Fruit fly (Drosophila melanogaster): ENCODE results near the gene CG18294.

The CG18294 gene

dm6 chr3L:19495991-19496588 lies 20.7 kb upstream of the CG18294 start (continued):
- TF ChIP-seq vfl (GFP tag; optimal IDR thresholded peaks at IDR 0.05) (no peak), CG8281 (tag; optimal IDR thresholded peaks at IDR 0.05) (no peak), HHEX (GFP tag; optimal IDR thresholded peaks at IDR 0.05) (peak; percentile 22), CG10543 (GFP tag; optimal IDR thresholded peaks at IDR 0.05) (peak; percentile 9), CoRest (tag; optimal IDR thresholded peaks at IDR 0.05) (peak; percentile 8), nau (GFP tag; optimal IDR thresholded peaks at IDR 0.05) (no peak), CG6813 (GFP tag; optimal IDR thresholded peaks at IDR 0.05) (no peak), Rx (GFP tag; IDR thresholded peaks at IDR 0.05) (no peak), CG17802 (tag; optimal IDR thresholded peaks at IDR 0.05) (no peak), mld (GFP tag; IDR thresholded peaks at IDR 0.05; ENCODE audit: partially characterized antibody) (no peak), CG31365 (tag; optimal IDR thresholded peaks at IDR 0.05) (peak; percentile 0), NFAT (GFP tag; IDR thresholded peaks at IDR 0.05) (no peak), tgo (GFP tag; IDR thresholded peaks at IDR 0.05) (no peak), CG34376 (GFP tag; optimal IDR thresholded peaks at IDR 0.05) (peak; percentile 63), dm (GFP tag; optimal IDR thresholded peaks at IDR 0.05) (no peak), Hmr (GFP tag; optimal IDR thresholded peaks at IDR 0.05) (peak; percentile 7), unpg (GFP tag; optimal IDR thresholded peaks at IDR 0.05) (peak; percentile 12), TFAM (GFP tag; optimal IDR thresholded peaks at IDR 0.05) (no peak), CG5180 (GFP tag; optimal IDR thresholded peaks at IDR 0.05) (no peak), sqz (GFP tag; optimal IDR thresholded peaks at IDR 0.05) (no peak), nerfin-2 (GFP tag; IDR thresholded peaks at IDR 0.05; ENCODE audit: partially characterized antibody) (no peak), lab (GFP tag; optimal IDR thresholded peaks at IDR 0.05) (peak; percentile 21), pan (optimal IDR thresholded peaks at IDR 0.05) (no peak), pan (GFP tag; optimal IDR thresholded peaks at IDR 0.05 in 1 of 2, IDR thresholded peaks at IDR 0.05 in 1 of 2) (no peak), CG43689 (GFP tag; IDR thresholded peaks at IDR 0.05) (no peak), Fer1 (GFP tag; optimal IDR thresholded peaks at IDR 0.05) (peak; percentile 36), CG15269 (tag; optimal IDR thresholded peaks at IDR 0.05) (peak; percentile 19), CG17568 (GFP tag; optimal IDR thresholded peaks at IDR 0.05) (peak; percentile 15), Dfd (GFP tag; optimal IDR thresholded peaks at IDR 0.05) (no peak), Usf (GFP tag; optimal IDR thresholded peaks at IDR 0.05) (no peak), dmrt99B (tag; optimal IDR thresholded peaks at IDR 0.05) (peak; percentile 1), CG2678 (tag; optimal IDR thresholded peaks at IDR 0.05) (peak; percentile 46), hth (optimal IDR thresholded peaks at IDR 0.05) (no peak), Hand (GFP tag; optimal IDR thresholded peaks at IDR 0.05) (peak; percentile 14), Stat92E (GFP tag; optimal IDR thresholded peaks at IDR 0.05) (no peak)

dm6 chr3L:19494954-19495353 lies 19.6 kb upstream of the CG18294 start:
- TF ChIP-seq CG11504 (tag; optimal IDR thresholded peaks at IDR 0.05) (no peak), NC2β (GFP tag; optimal IDR thresholded peaks at IDR 0.05) (no peak), onecut (GFP tag; IDR thresholded peaks at IDR 0.05) (no peak), CG10543 (GFP tag; optimal IDR thresholded peaks at IDR 0.05) (peak; percentile 11), Tbp (GFP tag; optimal IDR thresholded peaks at IDR 0.05) (no peak), CG13894 (tag; optimal IDR thresholded peaks at IDR 0.05) (peak; percentile 81), sug (tag; optimal IDR thresholded peaks at IDR 0.05) (peak; percentile 58), CG15514 (GFP tag; optimal IDR thresholded peaks at IDR 0.05) (peak; percentile 49), CHES-1-like (GFP tag; optimal IDR thresholded peaks at IDR 0.05) (no peak), CG34376 (GFP tag; optimal IDR thresholded peaks at IDR 0.05) (peak; percentile 62), CoRest (tag; optimal IDR thresholded peaks at IDR 0.05) (no peak), sc (optimal IDR thresholded peaks at IDR 0.05) (no peak), sc (GFP tag; optimal IDR thresholded peaks at IDR 0.05) (no peak), schlank (tag; optimal IDR thresholded peaks at IDR 0.05) (no peak), hbn (GFP tag; IDR thresholded peaks at IDR 0.05; ENCODE audit: partially characterized antibody) (no peak), Med (GFP tag) (no peak), Taf1 (GFP tag; IDR thresholded peaks at IDR 0.05) (no peak), pita (GFP tag; optimal IDR thresholded peaks at IDR 0.05) (no peak), gcm (GFP tag; optimal IDR thresholded peaks at IDR 0.05) (no peak)

All from whole organism, embryonic.